Fruit fly (Drosophila melanogaster) whole organism, prepupa: ENCODE measurements around the gene dy.

Experiments
- Blimp-1 ChIP-seq: fragments of 200-800 bp; sonication (Bioruptor generic); optimal IDR thresholded peaks from 3 replicates; lab custom pipeline; 2017; ENCODE audit warnings: missing biosample characterization, missing genetic modification characterization, mild to moderate bottlenecking, moderate library complexity, missing genetic modification reagents
- CG10669 ChIP-seq: fragments of 200-800 bp; sonication (Bioruptor generic); optimal IDR thresholded peaks from 3 replicates; lab custom pipeline; 2018; ENCODE audit warnings: missing biosample characterization, mild to moderate bottlenecking, missing genetic modification characterization, moderate library complexity
- CG11294 ChIP-seq: fragments of 200-800 bp; sonication (Bioruptor generic); IDR thresholded peaks from 2 replicates; pipeline ENCODE4 v1.3.6; 2022; ENCODE audit warnings: missing biosample characterization, missing genetic modification characterization
- CG11902 ChIP-seq: fragments of 200-800 bp; sonication (Bioruptor generic); optimal IDR thresholded peaks from 3 replicates; lab custom pipeline; 2016; ENCODE audit warnings: missing biosample characterization, missing genetic modification characterization
- CG15336 ChIP-seq: fragments of 200-800 bp; sonication (Bioruptor generic); IDR thresholded peaks from 2 replicates; pipeline ENCODE4 v1.3.6; 2022; ENCODE audit warnings: missing biosample characterization, missing genetic modification characterization
- CG1621 ChIP-seq: fragments of 200-800 bp; sonication (Bioruptor generic); optimal IDR thresholded peaks from 3 replicates; lab custom pipeline; 2018; ENCODE audit warnings: missing biosample characterization, mild to moderate bottlenecking, missing genetic modification characterization
- CG16779 ChIP-seq: fragments of 200-800 bp; sonication (Bioruptor generic); optimal IDR thresholded peaks from 3 replicates; lab custom pipeline; 2017; ENCODE audit warnings: missing biosample characterization, mild to moderate bottlenecking, missing genetic modification characterization
- CG31627 ChIP-seq: fragments of 200-800 bp; sonication (Bioruptor generic); optimal IDR thresholded peaks from 3 replicates; lab custom pipeline; 2016; ENCODE audit warnings: missing biosample characterization, missing genetic modification characterization
- CG34406 ChIP-seq: fragments of 200-800 bp; sonication (Bioruptor generic); optimal IDR thresholded peaks from 3 replicates; lab custom pipeline; 2016; ENCODE audit warnings: missing biosample characterization, missing genetic modification characterization
- CG3919 ChIP-seq: fragments of 200-800 bp; sonication (Bioruptor generic); optimal IDR thresholded peaks from 3 replicates; lab custom pipeline; 2016; ENCODE audit warnings: missing biosample characterization, missing genetic modification characterization
- CG6163 ChIP-seq: fragments of 200-800 bp; sonication (Bioruptor generic); IDR thresholded peaks from 3 replicates; pipeline ENCODE4 v1.3.6; 2022; ENCODE audit warnings: missing biosample characterization, missing genetic modification characterization
- CG6276 ChIP-seq: fragments of 200-800 bp; sonication (Bioruptor generic); optimal IDR thresholded peaks from 2 replicates; lab custom pipeline; 2017; ENCODE audit warnings: missing biosample characterization, mild to moderate bottlenecking, missing genetic modification characterization
- CG6792 ChIP-seq: fragments of 200-800 bp; sonication (Bioruptor generic); optimal IDR thresholded peaks from 3 replicates; lab custom pipeline; 2016; ENCODE audit warnings: missing biosample characterization, missing genetic modification characterization
- CG6808 ChIP-seq: fragments of 200-800 bp; sonication (Bioruptor generic); optimal IDR thresholded peaks from 3 replicates; lab custom pipeline; 2017; ENCODE audit warnings: missing biosample characterization, missing genetic modification characterization, mild to moderate bottlenecking, moderate library complexity, missing genetic modification reagents
- CG6854 ChIP-seq: fragments of 200-800 bp; sonication (Bioruptor generic); optimal IDR thresholded peaks from 2 replicates; lab custom pipeline; 2017; ENCODE audit warnings: missing biosample characterization, mild to moderate bottlenecking, missing genetic modification characterization
- CG7368 ChIP-seq: fragments of 200-800 bp; sonication (Bioruptor generic); optimal IDR thresholded peaks from 3 replicates; lab custom pipeline; 2016; ENCODE audit warnings: missing biosample characterization, missing genetic modification characterization
- CG8319 ChIP-seq: fragments of 200-800 bp; sonication (Bioruptor generic); optimal IDR thresholded peaks from 3 replicates; lab custom pipeline; 2016; ENCODE audit warnings: missing biosample characterization, missing genetic modification characterization
- CG8632 ChIP-seq: fragments of 200-800 bp; sonication (Bioruptor generic); optimal IDR thresholded peaks from 3 replicates; lab custom pipeline; 2016; ENCODE audit warnings: missing biosample characterization, missing genetic modification characterization
- CG9139 ChIP-seq: fragments of 200-800 bp; sonication (Bioruptor generic); optimal IDR thresholded peaks from 3 replicates; lab custom pipeline; 2017; ENCODE audit warnings: missing biosample characterization, mild to moderate bottlenecking, missing genetic modification characterization
- Eip75B ChIP-seq: fragments of 200-800 bp; sonication (Bioruptor generic); optimal IDR thresholded peaks from 3 replicates; lab custom pipeline; 2016; ENCODE audit warnings: missing biosample characterization, missing genetic modification characterization
- Eip78C ChIP-seq: fragments of 200-800 bp; sonication (Bioruptor generic); peaks from one replicate; lab custom pipeline; 2016; ENCODE audit warnings: missing biosample characterization, missing genetic modification characterization
- Eip93F ChIP-seq: fragments of 200-800 bp; sonication (Bioruptor generic); optimal IDR thresholded peaks from 2 replicates; lab custom pipeline; 2016; ENCODE audit warnings: missing biosample characterization, mild to moderate bottlenecking, missing genetic modification characterization
- Ets21C ChIP-seq: fragments of 200-800 bp; sonication (Bioruptor generic); optimal IDR thresholded peaks from 3 replicates; lab custom pipeline; 2016; ENCODE audit warnings: missing biosample characterization, missing genetic modification characterization
- Ets96B ChIP-seq: fragments of 200-800 bp; optimal IDR thresholded peaks from 2 replicates; lab custom pipeline; 2019; ENCODE audit warnings: missing biosample characterization, mild to moderate bottlenecking, missing genetic modification characterization, moderate library complexity
- Hr38 ChIP-seq: sonication (Bioruptor generic); optimal IDR thresholded peaks from 2 replicates; lab custom pipeline; 2016; ENCODE audit warnings: missing biosample characterization, missing genetic modification characterization
- Hr39 ChIP-seq: fragments of 200-800 bp; sonication (Bioruptor generic); optimal IDR thresholded peaks from 2 replicates; lab custom pipeline; 2016; ENCODE audit warnings: missing biosample characterization, missing genetic modification characterization
- Hr4 ChIP-seq: fragments of 200-800 bp; sonication (Bioruptor generic); optimal IDR thresholded peaks from 3 replicates; lab custom pipeline; 2016; ENCODE audit warnings: missing biosample characterization, missing genetic modification characterization
- Lpt ChIP-seq: fragments of 200-800 bp; sonication (Bioruptor generic); optimal IDR thresholded peaks from 3 replicates; lab custom pipeline; 2016; ENCODE audit warnings: missing biosample characterization, missing genetic modification characterization
- Met ChIP-seq: fragments of 200-800 bp; sonication (Bioruptor generic); optimal IDR thresholded peaks from 3 replicates; lab custom pipeline; 2016; ENCODE audit warnings: missing biosample characterization, missing genetic modification characterization
- OdsH ChIP-seq: fragments of 200-800 bp; sonication (Bioruptor generic); optimal IDR thresholded peaks from 3 replicates; lab custom pipeline; 2016; ENCODE audit warnings: missing biosample characterization, missing genetic modification characterization
- Smox ChIP-seq: fragments of 200-800 bp; sonication (Bioruptor generic); optimal IDR thresholded peaks from 3 replicates; lab custom pipeline; 2016; ENCODE audit warnings: missing biosample characterization, missing genetic modification characterization
- Sox102F ChIP-seq: fragments of 200-800 bp; sonication (Bioruptor generic); optimal IDR thresholded peaks from 2 replicates; lab custom pipeline; 2016; ENCODE audit warnings: missing biosample characterization, mild to moderate bottlenecking, missing genetic modification characterization
- Sox15 ChIP-seq: fragments of 200-800 bp; sonication (Bioruptor generic); optimal IDR thresholded peaks from 3 replicates; lab custom pipeline; 2016; ENCODE audit warnings: missing biosample characterization, missing genetic modification characterization
- achi ChIP-seq: fragments of 200-800 bp; sonication (Bioruptor generic); optimal IDR thresholded peaks from 3 replicates; lab custom pipeline; 2016; ENCODE audit warnings: missing biosample characterization, missing genetic modification characterization
- acj6 ChIP-seq: fragments of 200-800 bp; sonication (Bioruptor generic); optimal IDR thresholded peaks from 3 replicates; lab custom pipeline; 2016; ENCODE audit warnings: missing biosample characterization, missing genetic modification characterization
- dsx ChIP-seq: fragments of 200-800 bp; optimal IDR thresholded peaks from 3 replicates; lab custom pipeline; 2019; ENCODE audit warnings: missing biosample characterization, mild to moderate bottlenecking, missing genetic modification characterization, moderate library complexity; ENCODE audit not compliant: poor library complexity, severe bottlenecking
- eg ChIP-seq: fragments of 200-800 bp; sonication (Bioruptor generic); IDR thresholded peaks from 3 replicates; pipeline ENCODE4 v1.3.6; 2022; ENCODE audit warnings: missing biosample characterization, missing genetic modification characterization
- esn ChIP-seq: fragments of 200-800 bp; sonication (Bioruptor generic); optimal IDR thresholded peaks from 2 replicates; lab custom pipeline; 2016; ENCODE audit warnings: missing biosample characterization, mild to moderate bottlenecking, missing genetic modification characterization, moderate library complexity
- fd59A ChIP-seq: fragments of 200-800 bp; sonication (Bioruptor generic); optimal IDR thresholded peaks from 2 replicates; lab custom pipeline; 2017; ENCODE audit warnings: missing biosample characterization, mild to moderate bottlenecking, missing genetic modification characterization, missing genetic modification reagents
- fkh ChIP-seq: fragments of 200-800 bp; sonication (Bioruptor generic); optimal IDR thresholded peaks from 3 replicates; lab custom pipeline; 2017; ENCODE audit warnings: missing biosample characterization, mild to moderate bottlenecking, missing genetic modification characterization, moderate library complexity
- net ChIP-seq: fragments of 200-800 bp; sonication (Bioruptor generic); optimal IDR thresholded peaks from 3 replicates; lab custom pipeline; 2016; ENCODE audit warnings: missing biosample characterization, missing genetic modification characterization
- pdm3 ChIP-seq: fragments of 200-800 bp; sonication (Bioruptor generic); optimal IDR thresholded peaks from 3 replicates; lab custom pipeline; 2016; ENCODE audit warnings: missing biosample characterization, missing genetic modification characterization
- spab ChIP-seq: fragments of 200-800 bp; sonication (Bioruptor generic); optimal IDR thresholded peaks from 2 replicates; lab custom pipeline; 2017; ENCODE audit warnings: missing biosample characterization, mild to moderate bottlenecking, missing genetic modification characterization, missing genetic modification reagents
- ss ChIP-seq, 2 experiments: fragments of 200-800 bp; sonication (Bioruptor generic); optimal IDR thresholded peaks; 2 replicates in 1 of 2; 3 replicates in 1 of 2; lab custom pipeline; 2017 to 2018; ENCODE audit warnings: mild to moderate bottlenecking in 2 of 2, missing biosample characterization in 2 of 2, missing genetic modification characterization in 2 of 2, moderate library complexity in 1 of 2
- svp ChIP-seq: fragments of 200-800 bp; sonication (Bioruptor generic); peaks from one replicate; lab custom pipeline; 2016; ENCODE audit warnings: missing biosample characterization, missing genetic modification characterization
- topi ChIP-seq: fragments of 200-800 bp; sonication (Bioruptor generic); optimal IDR thresholded peaks from 3 replicates; lab custom pipeline; 2016; ENCODE audit warnings: missing biosample characterization, missing genetic modification characterization

Gene dy

dm6 chrX:11818047-11818766, 39.6 kb upstream of the dy start (continued):
- TF ChIP-seq fkh, result peak; percentile 68
- peak; percentile 74 for TF ChIP-seq Sox15 (GFP tag; lab: Kevin White, UChicago)
- TF ChIP-seq Met (GFP tag; lab: Kevin White, UChicago), result peak; percentile 95
- peak; percentile 94 for TF ChIP-seq esn
- peak; percentile 59 for TF ChIP-seq Blimp-1 (GFP tag; lab: Kevin White, UChicago)
- TF ChIP-seq CG11902 (GFP tag; lab: Kevin White, UChicago), result peak; percentile 68
- peak; percentile 87 for TF ChIP-seq CG1621
- peak; percentile 93 for TF ChIP-seq topi (GFP tag; lab: Kevin White, UChicago)
- TF ChIP-seq pdm3 (GFP tag; lab: Kevin White, UChicago), result peak; percentile 95
- peak; percentile 98 for TF ChIP-seq Hr4
- TF ChIP-seq spab (GFP tag; lab: Kevin White, UChicago), result peak; percentile 77
- peak; percentile 96 for TF ChIP-seq svp (GFP tag; lab: Kevin White, UChicago)
- peak; percentile 96 for TF ChIP-seq CG6163 (GFP tag; lab: Robert Waterston, UW)
- peak; percentile 98 for TF ChIP-seq Eip78C
- TF ChIP-seq CG7368 (GFP tag; lab: Kevin White, UChicago), result peak; percentile 93
- peak; percentile 95 for TF ChIP-seq CG11294 (GFP tag; lab: Robert Waterston, UW)
- peak; percentile 60 for TF ChIP-seq Hr38 (GFP tag; lab: Kevin White, UChicago)
- TF ChIP-seq ss (GFP tag; optimal IDR thresholded peaks at IDR 0.05; lab: Kevin White, UChicago), result peak; percentile 70 to 83
- peak; percentile 93 for TF ChIP-seq acj6 (GFP tag; lab: Kevin White, UChicago)
- peak; percentile 60 for TF ChIP-seq Eip93F
- TF ChIP-seq CG9139, result peak; percentile 48
- peak; percentile 91 for TF ChIP-seq Hr39 (GFP tag; lab: Kevin White, UChicago)
- TF ChIP-seq CG6808 (GFP tag; lab: Kevin White, UChicago), result peak; percentile 77
- peak; percentile 95 for TF ChIP-seq OdsH
- peak; percentile 93 for TF ChIP-seq CG3919 (GFP tag; lab: Kevin White, UChicago)
- peak; percentile 83 for TF ChIP-seq fd59A (GFP tag; lab: Kevin White, UChicago)
- peak; percentile 97 for TF ChIP-seq CG6276
- TF ChIP-seq Eip75B (GFP tag; lab: Kevin White, UChicago), result peak; percentile 94
- peak; percentile 95 for TF ChIP-seq achi (GFP tag; lab: Kevin White, UChicago)

DNA sequence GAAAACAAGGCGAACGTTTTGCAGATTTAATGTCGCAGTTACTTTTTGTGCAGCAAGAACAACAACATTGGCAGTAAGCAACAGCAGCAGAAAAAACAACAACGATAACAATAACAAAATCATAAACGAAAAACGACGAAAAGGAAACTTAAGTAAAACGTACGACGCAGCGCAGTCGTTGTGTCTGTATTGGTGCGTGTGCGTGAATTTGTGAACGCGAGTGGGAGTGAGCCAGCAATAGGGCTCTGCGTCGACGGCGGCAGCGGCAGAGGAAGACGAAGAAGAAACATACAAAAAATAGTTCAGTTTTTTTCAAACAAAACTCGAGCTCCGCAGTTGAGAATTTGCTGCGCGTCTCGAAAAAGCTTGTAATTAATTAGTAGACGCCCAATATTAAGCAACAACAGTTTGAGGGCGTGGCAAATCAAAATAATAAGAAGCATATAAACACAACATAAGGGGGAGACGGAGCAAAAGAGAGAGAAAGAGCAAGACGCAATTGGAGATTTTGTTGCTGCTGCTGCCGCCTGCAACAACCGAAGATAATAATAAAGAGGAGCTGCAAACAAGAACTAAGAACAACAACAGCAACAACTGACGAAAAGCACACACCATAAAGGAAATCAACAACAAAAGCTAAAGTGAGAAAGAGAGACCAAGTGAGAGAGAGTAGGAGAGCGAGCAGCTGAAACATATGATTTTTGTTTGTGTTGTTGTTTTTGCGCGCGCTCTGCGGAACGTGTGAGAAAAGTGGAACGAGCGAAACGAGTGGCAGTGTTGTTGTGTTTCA, 38.8 kb upstream of the dy start:
- TF ChIP-seq svp (GFP tag; lab: Kevin White, UChicago), result peak; percentile 23
- TF ChIP-seq CG34406 (GFP tag; lab: Kevin White, UChicago), result no peak
- no peak for TF ChIP-seq CG8319 (GFP tag; lab: Kevin White, UChicago)
- no peak for TF ChIP-seq net (GFP tag; lab: Kevin White, UChicago)
- no peak for TF ChIP-seq Blimp-1 (GFP tag; lab: Kevin White, UChicago)
- no peak for TF ChIP-seq CG10669 (GFP tag; lab: Kevin White, UChicago)
- TF ChIP-seq Sox102F (GFP tag; lab: Kevin White, UChicago), result no peak
- no peak for TF ChIP-seq OdsH
- TF ChIP-seq esn, result no peak
- no peak for TF ChIP-seq Met (GFP tag; lab: Kevin White, UChicago)
- no peak for TF ChIP-seq CG1621
- no peak for TF ChIP-seq achi (GFP tag; lab: Kevin White, UChicago)
- no peak for TF ChIP-seq Lpt (GFP tag; lab: Kevin White, UChicago)
- TF ChIP-seq CG3919 (GFP tag; lab: Kevin White, UChicago), result no peak
- no peak for TF ChIP-seq CG6792
- peak; percentile 6 to 41 for TF ChIP-seq ss (GFP tag; optimal IDR thresholded peaks at IDR 0.05; lab: Kevin White, UChicago)
- no peak for TF ChIP-seq CG31627 (GFP tag; lab: Kevin White, UChicago)
- TF ChIP-seq dsx (GFP tag; lab: Kevin White, UChicago), result peak; percentile 14
- TF ChIP-seq CG7368 (GFP tag; lab: Kevin White, UChicago), result no peak
- TF ChIP-seq CG6854 (GFP tag; lab: Kevin White, UChicago), result peak; percentile 26
- TF ChIP-seq pdm3 (GFP tag; lab: Kevin White, UChicago), result no peak
- TF ChIP-seq CG8632 (GFP tag; lab: Kevin White, UChicago), result peak; percentile 18
- no peak for TF ChIP-seq Smox (GFP tag; lab: Kevin White, UChicago)
- peak; percentile 39; the same call in 1 of the 3 replicates for TF ChIP-seq eg
- TF ChIP-seq CG16779 (tag; lab: Kevin White, UChicago), result peak; percentile 2
- TF ChIP-seq fd59A (GFP tag; lab: Kevin White, UChicago), result no peak
- no peak for TF ChIP-seq CG15336
- no peak for TF ChIP-seq Eip75B (GFP tag; lab: Kevin White, UChicago)
- no peak for TF ChIP-seq Ets21C (GFP tag; lab: Kevin White, UChicago)
- TF ChIP-seq Ets96B (tag; lab: Kevin White, UChicago), result peak; percentile 12
- TF ChIP-seq fkh, result peak; percentile 52
- no peak for TF ChIP-seq acj6 (GFP tag; lab: Kevin White, UChicago)
